Fruit fly (Drosophila melanogaster) Kc167 (cell line): ENCODE results near the gene GckIII.

Experiments used
- psq ChIP-seq: fragments of >200 bp; optimal IDR thresholded peaks from 2 replicates; lab custom pipeline; 2017; ENCODE audit warnings: missing external identifiers
- ttk ChIP-seq: sonication (Bioruptor generic); optimal IDR thresholded peaks from 2 replicates; lab custom pipeline; 2017; ENCODE audit warnings: missing external identifiers

DNA sequence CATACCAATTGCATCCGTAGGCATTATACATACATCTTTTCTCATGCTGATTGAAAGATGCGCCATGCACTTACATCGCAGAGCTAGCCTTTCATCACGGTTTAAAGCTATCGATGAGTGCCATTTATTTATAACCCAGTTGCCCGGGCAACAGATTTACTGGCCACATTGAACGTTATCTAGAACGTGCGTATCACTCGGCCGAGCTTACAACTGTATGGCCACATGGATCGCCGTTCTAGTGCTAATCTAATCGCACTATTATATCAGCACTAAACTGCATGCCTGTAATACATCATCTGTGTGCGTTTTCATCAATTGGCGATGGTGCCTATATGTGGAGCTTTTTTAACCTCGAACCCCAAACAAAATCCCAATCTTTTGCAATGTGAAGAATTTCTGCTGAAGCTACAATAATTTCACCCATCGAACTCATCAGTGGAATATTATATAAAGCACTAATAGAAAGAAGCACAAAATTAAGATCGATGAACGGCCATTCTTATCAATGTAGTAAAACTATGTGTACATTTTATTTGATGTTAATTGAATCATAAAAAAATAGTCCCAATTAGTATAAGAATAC is 24.4 kb upstream of the GckIII start:
- TF ChIP-seq psq (lab: Kevin White, UChicago): no peak
- TF ChIP-seq ttk (lab: Kevin White, UChicago): no peak
